Fruit fly (Drosophila melanogaster): ENCODE results near the gene CheA87a.

CheA87a gene

dm6 chr3R:13366561-13367518, 2.6 kb upstream of the CheA87a start, which contains the start of gene Elp6 (continued):
- TF ChIP-seq salr (GFP tag; optimal IDR thresholded peaks at IDR 0.05) (peak in 1 of 2 experiments; percentile 93), CG9139 (GFP tag; optimal IDR thresholded peaks at IDR 0.05) (no peak), Lpt (GFP tag; optimal IDR thresholded peaks at IDR 0.05) (peak; percentile 74), CG6163 (GFP tag; IDR thresholded peaks at IDR 0.05) (peak; percentile 73), CG1621 (tag; optimal IDR thresholded peaks at IDR 0.05) (peak; percentile 28), CG15336 (GFP tag; IDR thresholded peaks at IDR 0.05) (peak; percentile 60), CG34406 (GFP tag; optimal IDR thresholded peaks at IDR 0.05) (peak; percentile 82), dsx (GFP tag; optimal IDR thresholded peaks at IDR 0.05; ENCODE audit: poor library complexity, severe bottlenecking) (peak; percentile 54), CG11294 (GFP tag; IDR thresholded peaks at IDR 0.05) (peak; percentile 29; the same call in 1 of the 2 replicates), Ets96B (tag; optimal IDR thresholded peaks at IDR 0.05) (peak; percentile 74), Ets21C (GFP tag; optimal IDR thresholded peaks at IDR 0.05) (peak; percentile 78)

DNA sequence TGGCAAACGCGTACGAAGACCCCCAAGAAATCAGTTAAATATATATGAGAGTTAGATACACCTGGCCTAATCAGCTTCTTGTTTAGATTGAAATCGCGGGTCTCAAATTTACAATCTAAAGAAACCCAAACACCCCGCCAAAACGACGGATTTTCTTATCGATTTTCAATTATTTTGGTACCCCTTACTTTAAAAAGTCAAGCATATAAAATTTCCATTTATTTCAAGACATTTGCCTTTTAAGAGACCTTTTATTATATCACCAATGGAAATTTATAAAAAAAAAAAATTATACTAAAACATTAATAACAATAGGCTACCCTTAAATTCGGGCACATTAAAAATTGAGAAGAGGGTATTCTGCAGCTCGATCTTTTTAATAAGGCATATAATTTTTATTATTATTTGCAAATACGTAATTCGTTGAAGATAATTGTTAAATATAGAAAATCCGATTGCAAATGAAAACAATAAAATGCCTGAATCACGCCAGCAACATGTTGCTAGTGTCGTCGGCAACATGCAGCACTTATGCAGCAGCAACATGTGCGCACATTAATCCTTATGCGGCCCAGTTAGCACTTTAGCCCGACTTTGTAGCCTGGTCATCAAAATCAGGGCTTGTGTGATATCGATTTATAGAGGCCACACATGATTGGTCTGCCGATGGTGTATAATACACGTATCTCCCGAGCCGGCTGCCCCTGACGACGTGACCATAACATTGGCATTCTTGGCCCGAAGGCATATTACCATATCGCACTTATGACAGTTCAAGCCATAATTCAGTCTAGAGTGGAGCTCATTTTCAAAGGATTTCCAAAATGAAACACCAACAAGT, 2.6 kb downstream of the CheA87a start, which contains the start of the genes Lip3 and CG34309:
Lip3 (minus strand) TSS at position 65 of the 841 bp plus-strand sequence.
CG34309 (plus strand) TSS at position 791 of the 841 bp plus-strand sequence.
- TF ChIP-seq vri (GFP tag; optimal IDR thresholded peaks at IDR 0.05) (peak; percentile 86), Ets96B (tag; optimal IDR thresholded peaks at IDR 0.05) (peak; percentile 10), dsx (GFP tag; optimal IDR thresholded peaks at IDR 0.05; ENCODE audit: poor library complexity, severe bottlenecking) (no peak), fd85E (GFP tag; optimal IDR thresholded peaks at IDR 0.05) (no peak), Blimp-1 (GFP tag; optimal IDR thresholded peaks at IDR 0.05) (peak; percentile 36), acj6 (GFP tag; optimal IDR thresholded peaks at IDR 0.05) (peak; percentile 39), CG9139 (GFP tag; optimal IDR thresholded peaks at IDR 0.05) (no peak), Eip93F (GFP tag; optimal IDR thresholded peaks at IDR 0.05) (peak; percentile 15), Ets21C (GFP tag; optimal IDR thresholded peaks at IDR 0.05) (peak; percentile 46), pdm3 (GFP tag; optimal IDR thresholded peaks at IDR 0.05) (peak; percentile 34), Hr38 (GFP tag; optimal IDR thresholded peaks at IDR 0.05) (no peak), lz (GFP tag; optimal IDR thresholded peaks at IDR 0.05) (peak; percentile 53), OdsH (GFP tag; optimal IDR thresholded peaks at IDR 0.05) (peak; percentile 35), Sox14 (GFP tag; optimal IDR thresholded peaks at IDR 0.05) (peak; percentile 28), esn (GFP tag; optimal IDR thresholded peaks at IDR 0.05) (peak; percentile 85), achi (GFP tag; optimal IDR thresholded peaks at IDR 0.05) (peak; percentile 9), Met (GFP tag; optimal IDR thresholded peaks at IDR 0.05) (peak; percentile 70), Smox (GFP tag; optimal IDR thresholded peaks at IDR 0.05) (peak; percentile 72), CG31627 (GFP tag; optimal IDR thresholded peaks at IDR 0.05) (peak; percentile 52), net (GFP tag; optimal IDR thresholded peaks at IDR 0.05) (no peak), topi (GFP tag; optimal IDR thresholded peaks at IDR 0.05) (peak; percentile 31), Hr39 (GFP tag; optimal IDR thresholded peaks at IDR 0.05) (peak; percentile 39), CG6792 (GFP tag; optimal IDR thresholded peaks at IDR 0.05) (peak; percentile 48), CG15336 (GFP tag; IDR thresholded peaks at IDR 0.05) (no peak), cyc (GFP tag; optimal IDR thresholded peaks at IDR 0.05) (peak; percentile 32), CG16779 (tag; optimal IDR thresholded peaks at IDR 0.05) (no peak), svp (GFP tag) (peak; percentile 90), Sox15 (GFP tag; optimal IDR thresholded peaks at IDR 0.05) (no peak)

dm6 chr3R:13374913-13375312, 5.5 kb downstream of the CheA87a start:
- TF ChIP-seq esn (GFP tag; optimal IDR thresholded peaks at IDR 0.05) (peak; percentile 15), Gug (GFP tag; IDR thresholded peaks at IDR 0.05) (no peak), CG6163 (GFP tag; IDR thresholded peaks at IDR 0.05) (0 out of 3 replicates have a peak, but pooled peaks have one; percentile 22), topi (GFP tag; optimal IDR thresholded peaks at IDR 0.05) (no peak), Hr39 (GFP tag; optimal IDR thresholded peaks at IDR 0.05) (no peak), vri (GFP tag; optimal IDR thresholded peaks at IDR 0.05) (no peak), acj6 (GFP tag; optimal IDR thresholded peaks at IDR 0.05) (no peak), cyc (GFP tag; optimal IDR thresholded peaks at IDR 0.05) (no peak), Eip75B (GFP tag; optimal IDR thresholded peaks at IDR 0.05) (no peak), CG10631 (GFP tag; optimal IDR thresholded peaks at IDR 0.05) (no peak), CG11294 (GFP tag; IDR thresholded peaks at IDR 0.05) (no peak), Ets96B (tag; optimal IDR thresholded peaks at IDR 0.05) (peak; percentile 24), Blimp-1 (GFP tag; optimal IDR thresholded peaks at IDR 0.05) (no peak), CG10669 (GFP tag; optimal IDR thresholded peaks at IDR 0.05) (peak; percentile 24)
